Worm (Caenorhabditis elegans): ENCODE data around the gene C02F4.4.

The C02F4.4 gene

ce11 chrIV:10511432-10511831 lies 3.6 kb downstream of the C02F4.4 start (continued):
- TF ChIP-seq spr-1 (tag; optimal IDR thresholded peaks at IDR 0.05) = no peak
- no peak for TF ChIP-seq ceh-44 (GFP tag; IDR thresholded peaks at IDR 0.05)
- TF ChIP-seq F37D6.2 (tag; optimal IDR thresholded peaks at IDR 0.05) = no peak
- no peak for TF ChIP-seq lin-39 (tag; optimal IDR thresholded peaks at IDR 0.05)
- peak; percentile 89 for TF ChIP-seq dve-1 (tag; optimal IDR thresholded peaks at IDR 0.05; ENCODE audit: insufficient read depth)
- no peak for TF ChIP-seq gei-8 (GFP tag; optimal IDR thresholded peaks at IDR 0.05)
- TF ChIP-seq nhr-48 (tag; optimal IDR thresholded peaks at IDR 0.05) = peak; percentile 74
- no peak for TF ChIP-seq dmd-8 (GFP tag; IDR thresholded peaks at IDR 0.05)
- TF ChIP-seq nhr-111 (GFP tag; optimal IDR thresholded peaks at IDR 0.05) = no peak
- no peak for TF ChIP-seq Y105C5A.15 (GFP tag; IDR thresholded peaks at IDR 0.05)
- no peak for TF ChIP-seq nhr-11 (tag; optimal IDR thresholded peaks at IDR 0.05)
- no peak for TF ChIP-seq D1046.2 (GFP tag; IDR thresholded peaks at IDR 0.05)
- TF ChIP-seq mxl-3 (GFP tag; optimal IDR thresholded peaks at IDR 0.05) = peak; percentile 32
- TF ChIP-seq daf-12 (tag; optimal IDR thresholded peaks at IDR 0.05) = no peak
- TF ChIP-seq fkh-10 (GFP tag; optimal IDR thresholded peaks at IDR 0.05) = peak; percentile 37
- peak; percentile 81 for TF ChIP-seq mdt-29 (GFP tag; IDR thresholded peaks at IDR 0.05)
- TF ChIP-seq sdz-12 (GFP tag; optimal IDR thresholded peaks at IDR 0.05) = no peak
- no peak for TF ChIP-seq lin-15B (tag; optimal IDR thresholded peaks at IDR 0.05)
- TF ChIP-seq skn-1 (tag; optimal IDR thresholded peaks at IDR 0.05) = no peak
- peak; percentile 18; the same call in 1 of the 2 replicates for TF ChIP-seq T26A8.4 (GFP tag; IDR thresholded peaks at IDR 0.05)
- TF ChIP-seq hmg-1.1 (GFP tag; IDR thresholded peaks at IDR 0.05) = no peak
- no peak for TF ChIP-seq F49E8.2 (tag; optimal IDR thresholded peaks at IDR 0.05; ENCODE audit: borderline replicate concordance)
- TF ChIP-seq unc-62 (GFP tag; optimal IDR thresholded peaks at IDR 0.05 in 1 of 2) = peak in 1 of 2 experiments; percentile 83
- TF ChIP-seq unc-62 (tag; optimal IDR thresholded peaks at IDR 0.05) = no peak

ce11 chrIV:10507586-10507985 lies 7.4 kb downstream of the C02F4.4 start:
- TF ChIP-seq aly-2 (tag; optimal IDR thresholded peaks at IDR 0.05) = no peak
- TF ChIP-seq rbr-2 (tag; optimal IDR thresholded peaks at IDR 0.05) = no peak
- no peak for TF ChIP-seq fos-1 (tag; optimal IDR thresholded peaks at IDR 0.05)
- peak; percentile 65 for TF ChIP-seq ces-1 (GFP tag; optimal IDR thresholded peaks at IDR 0.05)
- TF ChIP-seq hlh-30 (tag; optimal IDR thresholded peaks at IDR 0.05; ENCODE audit: insufficient read depth) = peak; percentile 7
- TF ChIP-seq daf-16 (GFP tag; optimal IDR thresholded peaks at IDR 0.05) = no peak
- TF ChIP-seq daf-16 (tag; optimal IDR thresholded peaks at IDR 0.05) = no peak
- TF ChIP-seq ceh-28 (tag; optimal IDR thresholded peaks at IDR 0.05) = no peak
- no peak for TF ChIP-seq Y105C5A.15 (GFP tag; IDR thresholded peaks at IDR 0.05)
- TF ChIP-seq nhr-111 (GFP tag; optimal IDR thresholded peaks at IDR 0.05) = no peak
- no peak for TF ChIP-seq nhr-42 (GFP tag; IDR thresholded peaks at IDR 0.05)
- no peak for TF ChIP-seq spr-3 (GFP tag; optimal IDR thresholded peaks at IDR 0.05)
- TF ChIP-seq Y5F2A.4 (GFP tag; optimal IDR thresholded peaks at IDR 0.05) = no peak
- no peak for TF ChIP-seq dpl-1 (GFP tag; optimal IDR thresholded peaks at IDR 0.05)
- no peak for TF ChIP-seq F10B5.3 (tag; optimal IDR thresholded peaks at IDR 0.05)
- no peak for TF ChIP-seq unc-39 (tag; optimal IDR thresholded peaks at IDR 0.05)
- no peak for TF ChIP-seq ztf-7 (tag; optimal IDR thresholded peaks at IDR 0.05)
- no peak for TF ChIP-seq daf-8 (GFP tag; IDR thresholded peaks at IDR 0.05)
- TF ChIP-seq ctbp-1 (GFP tag; IDR thresholded peaks at IDR 0.05) = peak; percentile 57
- TF ChIP-seq mep-1 (tag; optimal IDR thresholded peaks at IDR 0.05) = peak; percentile 13
- peak in 1 of 2 experiments; percentile 44 for TF ChIP-seq lsy-2 (tag; optimal IDR thresholded peaks at IDR 0.05)
- TF ChIP-seq F37D6.2 (tag; optimal IDR thresholded peaks at IDR 0.05) = peak; percentile 11
- peak; percentile 74 for TF ChIP-seq aha-1 (tag)
- TF ChIP-seq Y75B8A.6 (GFP tag; IDR thresholded peaks at IDR 0.05) = no peak
- no peak for TF ChIP-seq attf-4 (tag; optimal IDR thresholded peaks at IDR 0.05)
- peak; percentile 10; the same call in 1 of the 2 replicates for TF ChIP-seq dmd-6 (GFP tag; IDR thresholded peaks at IDR 0.05)
- TF ChIP-seq lin-13 (GFP tag; optimal IDR thresholded peaks at IDR 0.05) = no peak
- TF ChIP-seq duxl-1 (tag; optimal IDR thresholded peaks at IDR 0.05; ENCODE audit: poor library complexity) = no peak
- no peak for TF ChIP-seq madf-9 (GFP tag; conservative IDR thresholded peaks at IDR 0.05)
- TF ChIP-seq fkh-10 (GFP tag; optimal IDR thresholded peaks at IDR 0.05) = peak; percentile 83
- no peak for TF ChIP-seq lin-38 (GFP tag; IDR thresholded peaks at IDR 0.05)
- TF ChIP-seq zip-2 (tag; optimal IDR thresholded peaks at IDR 0.05) = no peak

Measured in whole organism, L4 larva.